Worm (Caenorhabditis elegans): ENCODE measurements around the gene Y19D2B.2.

ce11 chrII:10887097-10887496 lies 37.0 kb upstream of the Y19D2B.2 start:
- TF ChIP-seq ceh-32 (tag; optimal IDR thresholded peaks at IDR 0.05; ENCODE audit: poor library complexity) (no peak), lin-15B (tag; optimal IDR thresholded peaks at IDR 0.05) (no peak), R02D3.7 (tag; optimal IDR thresholded peaks at IDR 0.05) (no peak), mdl-1 (tag; optimal IDR thresholded peaks at IDR 0.05) (peak in 1 of 2 experiments; percentile 38), unc-62 (GFP tag; optimal IDR thresholded peaks at IDR 0.05 in 1 of 2) (peak in 1 of 2 experiments; percentile 87), unc-62 (tag; optimal IDR thresholded peaks at IDR 0.05) (no peak)

Data from whole organism, L4 larva.